Worm (Caenorhabditis elegans) whole organism, L1 larva: ENCODE data around the gene fbxa-137.

Source experiments
- aly-2 ChIP-seq: fragments of 150-350 bp; optimal IDR thresholded peaks from 2 replicates; lab custom pipeline; 2014; ENCODE audit warnings: missing biosample characterization, missing genetic modification characterization
- dpl-1 ChIP-seq, 3 experiments: fragments of 150-350 bp in 2 of 3; sonication (generic microtip) in 1 of 3; optimal IDR thresholded peaks; 2 replicates each; lab custom pipeline; 2014 to 2017; ENCODE audit warnings: missing biosample characterization in 3 of 3, missing genetic modification characterization in 3 of 3, missing genetic modification reagents in 3 of 3
- egl-27 ChIP-seq, 2 experiments: fragments of 150-350 bp in 1 of 2; sonication (generic microtip); optimal IDR thresholded peaks; 3 replicates each; lab custom pipeline; 2017 to 2018; ENCODE audit warnings: missing biosample characterization in 2 of 2, missing genetic modification characterization in 2 of 2, missing genetic modification reagents in 2 of 2
- lin-13 ChIP-seq: fragments of 150-350 bp; optimal IDR thresholded peaks from 2 replicates; lab custom pipeline; 2014; ENCODE audit warnings: missing biosample characterization, missing genetic modification reagents, missing genetic modification characterization
- nhr-71 ChIP-seq: sonication (generic microtip); optimal IDR thresholded peaks from 2 replicates; lab custom pipeline; 2016; ENCODE audit warnings: mild to moderate bottlenecking, missing genetic modification characterization, moderate library complexity, missing compliant biosample characterization
- nhr-90 ChIP-seq: sonication (generic microtip); optimal IDR thresholded peaks from 2 replicates; lab custom pipeline; 2016; ENCODE audit warnings: mild to moderate bottlenecking, missing genetic modification characterization, missing compliant biosample characterization; ENCODE audit not compliant: poor library complexity
- pag-3 ChIP-seq: sonication (generic microtip); optimal IDR thresholded peaks from 2 replicates; lab custom pipeline; 2017; ENCODE audit warnings: missing genetic modification characterization, mild to moderate bottlenecking, missing compliant biosample characterization, antibody characterized with exemption, borderline replicate concordance; ENCODE audit not compliant: insufficient read depth
- pax-3 ChIP-seq: fragments of 200-800 bp; sonication (Bioruptor generic); optimal IDR thresholded peaks from 2 replicates; lab custom pipeline; 2018; ENCODE audit warnings: mild to moderate bottlenecking, missing genetic modification characterization, moderate library complexity, missing compliant biosample characterization
- unc-130 ChIP-seq: fragments of 150-350 bp; optimal IDR thresholded peaks from 2 replicates; lab custom pipeline; 2017; ENCODE audit warnings: missing biosample characterization, missing genetic modification characterization, inconsistent platforms
- ztf-11 ChIP-seq, 2 experiments: sonication (generic microtip); optimal IDR thresholded peaks; 2 replicates each; lab custom pipeline; 2016 to 2017; ENCODE audit warnings: missing genetic modification characterization in 2 of 2, missing biosample characterization in 1 of 2, missing compliant biosample characterization in 1 of 2

ce11 chrV:2251774-2252173, 26.8 kb upstream of the fbxa-137 start:
- TF ChIP-seq nhr-71 (no peak), egl-27 (tag; optimal IDR thresholded peaks at IDR 0.05; lab: Kevin White, UChicago) (no peak), lin-13 (GFP tag; lab: Kevin White, UChicago) (no peak), pax-3 (tag; lab: Kevin White, UChicago) (no peak), unc-130 (no peak), ztf-11 (tag; optimal IDR thresholded peaks at IDR 0.05; lab: Kevin White, UChicago) (no peak), nhr-90 (tag; lab: Kevin White, UChicago) (no peak), dpl-1 (GFP tag; optimal IDR thresholded peaks at IDR 0.05; lab: Kevin White, UChicago) (no peak), pag-3 (tag; lab: Kevin White, UChicago) (no peak), aly-2 (tag; lab: Kevin White, UChicago) (no peak)
